Worm (Caenorhabditis elegans): ENCODE results near the gene cyp-13A12.

The cyp-13A12 gene

ce11 chrIII:13065694-13066093 lies 41.3 kb downstream of the cyp-13A12 start:
- TF ChIP-seq hlh-30 (tag; optimal IDR thresholded peaks at IDR 0.05; ENCODE audit: insufficient read depth), result peak; percentile 58
- TF ChIP-seq hmg-1.1 (GFP tag; IDR thresholded peaks at IDR 0.05), result peak; percentile 47
- 0 out of 2 replicates have a peak, but pooled peaks have one; percentile 17 for TF ChIP-seq dmd-6 (GFP tag; IDR thresholded peaks at IDR 0.05)
- TF ChIP-seq mxl-3 (GFP tag; optimal IDR thresholded peaks at IDR 0.05), result peak; percentile 43
- TF ChIP-seq gei-8 (GFP tag; optimal IDR thresholded peaks at IDR 0.05), result no peak
- peak; percentile 69 for TF ChIP-seq aha-1 (tag)
- no peak for TF ChIP-seq lim-7 (GFP tag; IDR thresholded peaks at IDR 0.05)
- peak; percentile 61 for TF ChIP-seq nhr-25 (tag; optimal IDR thresholded peaks at IDR 0.05; ENCODE audit: borderline replicate concordance, insufficient read depth)
- TF ChIP-seq mdl-1 (tag; optimal IDR thresholded peaks at IDR 0.05), result peak in 1 of 2 experiments; percentile 22
- TF ChIP-seq hif-1 (tag; optimal IDR thresholded peaks at IDR 0.05), result peak in 1 of 2 experiments; percentile 12
- TF ChIP-seq lsy-2 (tag; optimal IDR thresholded peaks at IDR 0.05), result peak in 1 of 2 experiments; percentile 13
- TF ChIP-seq hlh-11 (tag; optimal IDR thresholded peaks at IDR 0.05), result peak; percentile 34
- no peak for TF ChIP-seq pha-4 (GFP tag; IDR thresholded peaks at IDR 0.05)
- TF ChIP-seq pha-4 (tag; optimal IDR thresholded peaks at IDR 0.05), result no peak
- peak; percentile 4 for TF ChIP-seq spr-3 (GFP tag; optimal IDR thresholded peaks at IDR 0.05)
- TF ChIP-seq nhr-11 (tag; optimal IDR thresholded peaks at IDR 0.05), result no peak

- TF ChIP-seq madf-5 (GFP tag; IDR thresholded peaks at IDR 0.05) (no peak), pha-4 (GFP tag; IDR thresholded peaks at IDR 0.05) (0 out of 2 replicates have a peak, but pooled peaks have one; percentile 7), pha-4 (tag; optimal IDR thresholded peaks at IDR 0.05) (no peak), daf-12 (tag; optimal IDR thresholded peaks at IDR 0.05) (no peak), attf-4 (tag; optimal IDR thresholded peaks at IDR 0.05) (no peak), zfp-3 (GFP tag; conservative IDR thresholded peaks at IDR 0.05) (0 out of 2 replicates have a peak, but pooled peaks have one; percentile 16), aha-1 (tag) (peak; percentile 88), dpl-1 (GFP tag; optimal IDR thresholded peaks at IDR 0.05) (no peak), nhr-48 (tag; optimal IDR thresholded peaks at IDR 0.05) (peak; percentile 72), tra-1 (GFP tag; IDR thresholded peaks at IDR 0.05) (peak; percentile 81; the same call in 1 of the 2 replicates), dve-1 (tag; optimal IDR thresholded peaks at IDR 0.05; ENCODE audit: insufficient read depth) (peak; percentile 49), daf-16 (GFP tag; optimal IDR thresholded peaks at IDR 0.05) (no peak), daf-16 (tag; optimal IDR thresholded peaks at IDR 0.05) (peak; percentile 6), T26A8.4 (GFP tag; IDR thresholded peaks at IDR 0.05) (0 out of 2 replicates have a peak, but pooled peaks have one; percentile 36), dmd-9 (GFP tag; IDR thresholded peaks at IDR 0.05) (no peak), hlh-11 (tag; optimal IDR thresholded peaks at IDR 0.05) (peak; percentile 15), dmd-6 (GFP tag; IDR thresholded peaks at IDR 0.05) (peak; percentile 92)
Measured at ce11 chrIII:13066828-13067227, 42.5 kb downstream of the cyp-13A12 start.

ce11 chrIII:13067884-13068767 lies 43.8 kb downstream of the cyp-13A12 start:
- TF ChIP-seq saeg-2 (GFP tag; IDR thresholded peaks at IDR 0.05) (0 out of 2 replicates have a peak, but pooled peaks have one; percentile 65), unc-39 (tag; optimal IDR thresholded peaks at IDR 0.05) (peak; percentile 85), nhr-237 (tag; optimal IDR thresholded peaks at IDR 0.05) (no peak), dmd-8 (GFP tag; IDR thresholded peaks at IDR 0.05) (no peak), skn-1 (tag; optimal IDR thresholded peaks at IDR 0.05) (no peak), attf-4 (tag; optimal IDR thresholded peaks at IDR 0.05) (no peak), nhr-102 (tag; optimal IDR thresholded peaks at IDR 0.05) (peak; percentile 73), nhr-41 (GFP tag; IDR thresholded peaks at IDR 0.05) (no peak), ceh-62 (tag; optimal IDR thresholded peaks at IDR 0.05) (no peak), F44E2.7 (GFP tag; IDR thresholded peaks at IDR 0.05) (no peak), lin-39 (tag; optimal IDR thresholded peaks at IDR 0.05) (no peak), vab-7 (GFP tag; IDR thresholded peaks at IDR 0.05) (0 out of 2 replicates have a peak, but pooled peaks have one; percentile 42), zfp-2 (tag; optimal IDR thresholded peaks at IDR 0.05) (no peak), nhr-25 (tag; optimal IDR thresholded peaks at IDR 0.05; ENCODE audit: borderline replicate concordance, insufficient read depth) (peak; percentile 72), nhr-28 (tag; optimal IDR thresholded peaks at IDR 0.05) (peak; percentile 86), F10B5.3 (tag; optimal IDR thresholded peaks at IDR 0.05) (peak; percentile 38), daf-19 (GFP tag; conservative IDR thresholded peaks at IDR 0.05) (no peak), tag-97 (GFP tag; IDR thresholded peaks at IDR 0.05) (no peak), tra-1 (GFP tag; IDR thresholded peaks at IDR 0.05) (peak; percentile 71), T20F7.1 (GFP tag; optimal IDR thresholded peaks at IDR 0.05) (peak; percentile 68), hlh-11 (tag; optimal IDR thresholded peaks at IDR 0.05) (peak; percentile 94), nhr-111 (GFP tag; optimal IDR thresholded peaks at IDR 0.05) (no peak)

All from whole organism, L4 larva.